Worm (Caenorhabditis elegans) whole organism, mixed stage, embryonic: Measurements from ENCODE around the gene rpoa-12.

Experiments
- M03D4.4 ChIP-seq: sonication (generic microtip); optimal IDR thresholded peaks from 2 replicates; lab custom pipeline; 2017; ENCODE audit warnings: mild to moderate bottlenecking, missing genetic modification characterization, missing compliant biosample characterization
- bed-3 ChIP-seq: fragments of 200-800 bp; sonication (Bioruptor generic); optimal IDR thresholded peaks from 3 replicates; lab custom pipeline; 2018; ENCODE audit warnings: mild to moderate bottlenecking, missing genetic modification characterization, moderate library complexity, missing compliant biosample characterization
- blmp-1 ChIP-seq: fragments of 150-350 bp; optimal IDR thresholded peaks from 2 replicates; lab custom pipeline; 2014; ENCODE audit warnings: missing biosample characterization, missing genetic modification characterization
- ceh-39 ChIP-seq: fragments of 150-350 bp; optimal IDR thresholded peaks from 2 replicates; lab custom pipeline; 2014; ENCODE audit warnings: missing biosample characterization, missing genetic modification characterization
- ceh-43 ChIP-seq: fragments of 200-800 bp; sonication (Bioruptor generic); optimal IDR thresholded peaks from 2 replicates; lab custom pipeline; 2018; ENCODE audit warnings: mild to moderate bottlenecking, missing genetic modification characterization, moderate library complexity, missing compliant biosample characterization
- ceh-83 ChIP-seq: fragments of 200-800 bp; sonication (Bioruptor generic); optimal IDR thresholded peaks from 2 replicates; lab custom pipeline; 2018; ENCODE audit warnings: mild to moderate bottlenecking, missing genetic modification characterization, missing compliant biosample characterization
- ces-1 ChIP-seq: fragments of 150-350 bp; optimal IDR thresholded peaks from 2 replicates; lab custom pipeline; 2014; ENCODE audit warnings: missing biosample characterization, missing genetic modification reagents, missing genetic modification characterization
- cnd-1 ChIP-seq: fragments of 200-800 bp; sonication (Bioruptor generic); optimal IDR thresholded peaks from 2 replicates; lab custom pipeline; 2018; ENCODE audit warnings: mild to moderate bottlenecking, missing genetic modification characterization, missing compliant biosample characterization
- drap-1 ChIP-seq: fragments of 200-800 bp; sonication (Bioruptor generic); optimal IDR thresholded peaks from 3 replicates; lab custom pipeline; 2018; ENCODE audit warnings: mild to moderate bottlenecking, missing genetic modification characterization, missing compliant biosample characterization
- elt-1 ChIP-seq: sonication (generic microtip); optimal IDR thresholded peaks from 2 replicates; lab custom pipeline; 2017; ENCODE audit warnings: missing genetic modification characterization, mild to moderate bottlenecking, missing compliant biosample characterization, antibody characterized with exemption, moderate library complexity, borderline replicate concordance; ENCODE audit not compliant: insufficient read depth
- elt-3 ChIP-seq: fragments of 150-350 bp; optimal IDR thresholded peaks from 2 replicates; lab custom pipeline; 2014; ENCODE audit warnings: missing biosample characterization, missing genetic modification characterization
- flh-1 ChIP-seq: fragments of 200-800 bp; sonication (Bioruptor generic); optimal IDR thresholded peaks from 2 replicates; lab custom pipeline; 2018; ENCODE audit warnings: mild to moderate bottlenecking, missing genetic modification characterization, moderate library complexity, missing compliant biosample characterization
- ham-2 ChIP-seq: fragments of 200-800 bp; sonication (Bioruptor generic); optimal IDR thresholded peaks from 2 replicates; lab custom pipeline; 2018; ENCODE audit warnings: mild to moderate bottlenecking, missing genetic modification characterization, missing compliant biosample characterization
- hlh-1 ChIP-seq: fragments of 150-350 bp; optimal IDR thresholded peaks from 2 replicates; lab custom pipeline; 2014; ENCODE audit warnings: missing biosample characterization, missing genetic modification reagents, missing genetic modification characterization
- lin-13 ChIP-seq: fragments of 150-350 bp; optimal IDR thresholded peaks from 2 replicates; lab custom pipeline; 2014; ENCODE audit warnings: missing biosample characterization, missing genetic modification characterization
- lin-32 ChIP-seq: fragments of 200-800 bp; sonication (Bioruptor generic); optimal IDR thresholded peaks from 2 replicates; lab custom pipeline; 2018; ENCODE audit warnings: mild to moderate bottlenecking, missing genetic modification characterization, missing compliant biosample characterization
- mab-5 ChIP-seq: fragments of 150-350 bp; optimal IDR thresholded peaks from 2 replicates; lab custom pipeline; 2014; ENCODE audit warnings: missing biosample characterization, missing genetic modification characterization
- mep-1 ChIP-seq: fragments of 150-350 bp; optimal IDR thresholded peaks from 2 replicates; lab custom pipeline; 2017; ENCODE audit warnings: missing biosample characterization, missing genetic modification reagents, missing genetic modification characterization, inconsistent platforms
- mls-2 ChIP-seq: sonication (generic microtip); optimal IDR thresholded peaks from 2 replicates; lab custom pipeline; 2016; ENCODE audit warnings: mild to moderate bottlenecking, missing genetic modification characterization, moderate library complexity, missing compliant biosample characterization
- nhr-12 ChIP-seq: fragments of 150-350 bp; optimal IDR thresholded peaks from 2 replicates; lab custom pipeline; 2014; ENCODE audit warnings: missing biosample characterization, missing genetic modification characterization
- nhr-2 ChIP-seq: fragments of 150-350 bp; optimal IDR thresholded peaks from 2 replicates; lab custom pipeline; 2014; ENCODE audit warnings: missing biosample characterization, missing genetic modification characterization
- nhr-237 ChIP-seq: fragments of 150-350 bp; optimal IDR thresholded peaks from 2 replicates; lab custom pipeline; 2014; ENCODE audit warnings: missing biosample characterization, missing genetic modification characterization
- nhr-28 ChIP-seq: fragments of 150-350 bp; optimal IDR thresholded peaks from 2 replicates; lab custom pipeline; 2014; ENCODE audit warnings: missing biosample characterization, missing genetic modification characterization
- nhr-76 ChIP-seq: sonication (generic microtip); optimal IDR thresholded peaks from 2 replicates; lab custom pipeline; 2017; ENCODE audit warnings: missing biosample characterization, missing genetic modification characterization
- pha-4 ChIP-seq: fragments of 150-350 bp; optimal IDR thresholded peaks from 2 replicates; lab custom pipeline; 2018; ENCODE audit warnings: missing biosample characterization, missing genetic modification reagents, missing genetic modification characterization
- sptf-1 ChIP-seq: sonication (generic microtip); optimal IDR thresholded peaks from 2 replicates; lab custom pipeline; 2017; ENCODE audit warnings: mild to moderate bottlenecking, missing genetic modification characterization, moderate library complexity, missing compliant biosample characterization
- tbx-8 ChIP-seq: fragments of 200-800 bp; sonication (Bioruptor generic); optimal IDR thresholded peaks from 2 replicates; lab custom pipeline; 2018; ENCODE audit warnings: mild to moderate bottlenecking, missing genetic modification characterization, moderate library complexity, missing compliant biosample characterization
- unc-120 ChIP-seq: sonication (generic microtip); optimal IDR thresholded peaks from 2 replicates; lab custom pipeline; 2017; ENCODE audit warnings: missing genetic modification characterization, missing compliant biosample characterization; ENCODE audit not compliant: poor library complexity, severe bottlenecking
- unc-39 ChIP-seq: fragments of 150-350 bp; optimal IDR thresholded peaks from 2 replicates; lab custom pipeline; 2014; ENCODE audit warnings: missing biosample characterization, missing genetic modification characterization
- unc-62 ChIP-seq: fragments of 150-350 bp; optimal IDR thresholded peaks from 2 replicates; lab custom pipeline; 2014; ENCODE audit warnings: missing biosample characterization, missing genetic modification reagents, missing genetic modification characterization
- zip-8 ChIP-seq: fragments of 150-350 bp; optimal IDR thresholded peaks from 2 replicates; lab custom pipeline; 2014; ENCODE audit warnings: missing biosample characterization, missing genetic modification characterization
- ztf-11 ChIP-seq: fragments of 150-350 bp; optimal IDR thresholded peaks from 2 replicates; lab custom pipeline; 2014; ENCODE audit warnings: missing biosample characterization, missing genetic modification characterization

rpoa-12 gene

ce11 chrV:14438099-14438739 is 15.1 kb upstream of the rpoa-12 start:
- peak; percentile 97 for TF ChIP-seq lin-32 (GFP tag; lab: Kevin White, UChicago)
- no peak for TF ChIP-seq unc-39 (tag; lab: Kevin White, UChicago)
- no peak for TF ChIP-seq mep-1 (tag; lab: Kevin White, UChicago)
- peak; percentile 17 for TF ChIP-seq nhr-2 (tag; lab: Kevin White, UChicago)
- no peak for TF ChIP-seq cnd-1 (tag; lab: Kevin White, UChicago)
- TF ChIP-seq ceh-83 (GFP tag; lab: Kevin White, UChicago): no peak
- TF ChIP-seq, all 35 proteins: peak for 2

ce11 chrV:14437355-14437754 is 14.3 kb upstream of the rpoa-12 start:
- TF ChIP-seq unc-62 (no peak), ham-2 (no peak), zip-8 (peak; percentile 51), unc-120 (no peak), nhr-2 (tag; lab: Kevin White, UChicago) (peak; percentile 53), lin-32 (GFP tag; lab: Kevin White, UChicago) (no peak)

ce11 chrV:14436195-14436594 is 13.1 kb upstream of the rpoa-12 start:
- TF ChIP-seq ces-1: no peak
- peak; percentile 65 for TF ChIP-seq nhr-2 (tag; lab: Kevin White, UChicago)

- no peak for TF ChIP-seq nhr-12 (tag; lab: Kevin White, UChicago)
- TF ChIP-seq zip-8: peak; percentile 85
- TF ChIP-seq nhr-2 (tag; lab: Kevin White, UChicago): peak; percentile 97
- TF ChIP-seq ceh-43 (GFP tag; lab: Kevin White, UChicago): no peak
- no peak for TF ChIP-seq nhr-28 (tag; lab: Kevin White, UChicago)
- no peak for TF ChIP-seq elt-1
- no peak for TF ChIP-seq ces-1
- TF ChIP-seq drap-1: no peak
These were observed 10.5 kb upstream of the rpoa-12 start for ce11 chrV:14433584-14433983.

- TF ChIP-seq nhr-76 (tag; lab: Kevin White, UChicago): no peak
- TF ChIP-seq mab-5 (tag; lab: Kevin White, UChicago): no peak
- TF ChIP-seq elt-1: no peak
- peak; percentile 77 for TF ChIP-seq zip-8
- no peak for TF ChIP-seq ceh-83 (GFP tag; lab: Kevin White, UChicago)
These were observed 9.2 kb upstream of the rpoa-12 start, which contains the start of gene egl-1 for ce11 chrV:14432259-14432658. Gene egl-1, minus strand, starts transcription at chrV:14432359.

ce11 chrV:14428865-14429264 is 5.8 kb upstream of the rpoa-12 start, which contains the start of gene F23B12.1:
Gene F23B12.1, plus strand, starts transcription at chrV:14429165.
- TF ChIP-seq nhr-12 (tag; lab: Kevin White, UChicago) (no peak), unc-39 (tag; lab: Kevin White, UChicago) (no peak), ham-2 (no peak), unc-120 (no peak), ztf-11 (tag; lab: Kevin White, UChicago) (no peak), tbx-8 (GFP tag; lab: Kevin White, UChicago) (no peak)

ce11 chrV:14427069-14427825 is 4.1 kb upstream of the rpoa-12 start:
- TF ChIP-seq mls-2 (tag; lab: Kevin White, UChicago): peak; percentile 32
- TF ChIP-seq unc-120: no peak
- TF ChIP-seq nhr-12 (tag; lab: Kevin White, UChicago): no peak
- no peak for TF ChIP-seq elt-1
- no peak for TF ChIP-seq nhr-28 (tag; lab: Kevin White, UChicago)
- TF ChIP-seq ceh-43 (GFP tag; lab: Kevin White, UChicago): no peak
- TF ChIP-seq tbx-8 (GFP tag; lab: Kevin White, UChicago): no peak
- TF ChIP-seq M03D4.4 (tag; lab: Kevin White, UChicago): no peak
- no peak for TF ChIP-seq sptf-1 (tag; lab: Kevin White, UChicago)
- TF ChIP-seq nhr-76 (tag; lab: Kevin White, UChicago): no peak
- peak; percentile 25 for TF ChIP-seq nhr-2 (tag; lab: Kevin White, UChicago)
- no peak for TF ChIP-seq lin-32 (GFP tag; lab: Kevin White, UChicago)
- TF ChIP-seq nhr-237: no peak
- TF ChIP-seq flh-1: no peak
- no peak for TF ChIP-seq mab-5 (tag; lab: Kevin White, UChicago)
- TF ChIP-seq ceh-83 (GFP tag; lab: Kevin White, UChicago): no peak
- TF ChIP-seq pha-4: no peak
- no peak for TF ChIP-seq lin-13 (tag; lab: Kevin White, UChicago)
- no peak for TF ChIP-seq mep-1 (tag; lab: Kevin White, UChicago)
- no peak for TF ChIP-seq hlh-1
- no peak for TF ChIP-seq drap-1
- TF ChIP-seq ceh-39: no peak
- peak; percentile 59 for TF ChIP-seq ces-1
- TF ChIP-seq unc-62: no peak
- TF ChIP-seq ztf-11 (tag; lab: Kevin White, UChicago): no peak
- no peak for TF ChIP-seq bed-3 (GFP tag; lab: Kevin White, UChicago)
- no peak for TF ChIP-seq elt-3 (tag; lab: Kevin White, UChicago)
- TF ChIP-seq unc-39 (tag; lab: Kevin White, UChicago): no peak
- TF ChIP-seq cnd-1 (tag; lab: Kevin White, UChicago): peak; percentile 21
- no peak for TF ChIP-seq blmp-1
- TF ChIP-seq ham-2: no peak
